Fruit fly (Drosophila melanogaster) whole organism, embryonic: ENCODE measurements around the gene NK7.1.

Experiments
- B-H1 ChIP-seq: fragments of 200-800 bp; sonication (Bioruptor generic); IDR thresholded peaks from 3 replicates; pipeline ENCODE4 v1.3.6; 2022; ENCODE audit warnings: missing biosample characterization, missing genetic modification characterization
- CG10654 ChIP-seq: fragments of 200-800 bp; sonication (Bioruptor generic); optimal IDR thresholded peaks from 2 replicates; lab custom pipeline; 2016; ENCODE audit warnings: missing biosample characterization, missing genetic modification characterization
- CG11723 ChIP-seq: fragments of 200-800 bp; sonication (Bioruptor generic); optimal IDR thresholded peaks from 2 replicates; lab custom pipeline; 2017; ENCODE audit warnings: missing biosample characterization, mild to moderate bottlenecking, missing genetic modification characterization
- CG12299 ChIP-seq: fragments of 200-800 bp; sonication (Bioruptor generic); optimal IDR thresholded peaks from 2 replicates; lab custom pipeline; 2018; ENCODE audit warnings: missing biosample characterization, mild to moderate bottlenecking, missing genetic modification characterization
- CG1233 ChIP-seq: fragments of 200-800 bp; sonication (Bioruptor generic); optimal IDR thresholded peaks from 4 replicates; lab custom pipeline; 2018; ENCODE audit warnings: missing biosample characterization, mild to moderate bottlenecking, missing genetic modification characterization
- CG13775 ChIP-seq: fragments of 200-800 bp; sonication (Bioruptor generic); optimal IDR thresholded peaks from 3 replicates; lab custom pipeline; 2017; ENCODE audit warnings: missing biosample characterization, mild to moderate bottlenecking, missing genetic modification characterization
- CG1647 ChIP-seq: fragments of 200-800 bp; sonication (Bioruptor generic); optimal IDR thresholded peaks from 3 replicates; lab custom pipeline; 2016; ENCODE audit warnings: missing biosample characterization, missing genetic modification characterization
- CG30020 ChIP-seq: fragments of 200-800 bp; optimal IDR thresholded peaks from 2 replicates; lab custom pipeline; 2019; ENCODE audit warnings: missing biosample characterization, mild to moderate bottlenecking, missing genetic modification characterization, moderate library complexity
- CG6254 ChIP-seq: fragments of 200-800 bp; sonication (Bioruptor generic); optimal IDR thresholded peaks from 3 replicates; lab custom pipeline; 2017; ENCODE audit warnings: mild to moderate bottlenecking, missing biosample characterization, missing genetic modification reagents, missing genetic modification characterization
- CG8359 ChIP-seq: fragments of 200-800 bp; sonication (Bioruptor generic); optimal IDR thresholded peaks from 2 replicates; lab custom pipeline; 2017; ENCODE audit warnings: missing biosample characterization, mild to moderate bottlenecking, missing genetic modification characterization, borderline replicate concordance
- CG9437 ChIP-seq: fragments of 200-800 bp; sonication (Bioruptor generic); optimal IDR thresholded peaks from 2 replicates; lab custom pipeline; 2018; ENCODE audit warnings: missing biosample characterization, mild to moderate bottlenecking, missing genetic modification characterization
- CTCF ChIP-seq: fragments of 200-800 bp; sonication (Bioruptor generic); optimal IDR thresholded peaks from 2 replicates; lab custom pipeline; 2017; ENCODE audit warnings: missing biosample characterization, mild to moderate bottlenecking, missing genetic modification characterization, moderate library complexity
- Chrac-16 ChIP-seq: fragments of 200-800 bp; sonication (Bioruptor generic); optimal IDR thresholded peaks from 3 replicates; lab custom pipeline; 2016; ENCODE audit warnings: missing biosample characterization, missing genetic modification characterization
- Dad ChIP-seq: fragments of 200-800 bp; sonication (Bioruptor generic); optimal IDR thresholded peaks from 3 replicates; lab custom pipeline; 2016; ENCODE audit warnings: missing biosample characterization, missing genetic modification characterization
- Dbx ChIP-seq: fragments of 200-800 bp; sonication (Bioruptor generic); IDR thresholded peaks from 3 replicates; pipeline ENCODE4 v1.3.6; 2022; ENCODE audit warnings: missing biosample characterization, missing genetic modification characterization
- Dll ChIP-seq: fragments of 200-800 bp; sonication (Bioruptor generic); IDR thresholded peaks from 4 replicates; pipeline ENCODE4 v1.3.6; 2022; ENCODE audit warnings: missing biosample characterization, missing genetic modification characterization; ENCODE audit not compliant: partially characterized antibody
- Doc2 ChIP-seq: fragments of 200-800 bp; sonication (Bioruptor generic); IDR thresholded peaks from 2 replicates; pipeline ENCODE4 v1.3.6; 2022; ENCODE audit warnings: missing biosample characterization, missing genetic modification characterization
- Lhr ChIP-seq: fragments of 200-800 bp; sonication (Bioruptor generic); optimal IDR thresholded peaks from 3 replicates; lab custom pipeline; 2017; ENCODE audit warnings: mild to moderate bottlenecking, missing biosample characterization, missing genetic modification reagents, missing genetic modification characterization
- Med ChIP-seq: fragments of 200-800 bp; sonication (Bioruptor generic); peaks from one replicate; lab custom pipeline; 2016; ENCODE audit warnings: missing biosample characterization, missing genetic modification characterization, mild to moderate bottlenecking, inconsistent platforms, moderate library complexity
- Meics ChIP-seq: fragments of 200-800 bp; sonication (Bioruptor generic); optimal IDR thresholded peaks from 2 replicates; lab custom pipeline; 2017; ENCODE audit warnings: missing biosample characterization, mild to moderate bottlenecking, missing genetic modification characterization
- Mes4 ChIP-seq: fragments of 200-800 bp; sonication (Bioruptor generic); optimal IDR thresholded peaks from 2 replicates; lab custom pipeline; 2016; ENCODE audit warnings: missing biosample characterization, missing genetic modification characterization
- Oli ChIP-seq: fragments of 200-800 bp; sonication (Bioruptor generic); optimal IDR thresholded peaks from 2 replicates; lab custom pipeline; 2018; ENCODE audit warnings: missing biosample characterization, mild to moderate bottlenecking, missing genetic modification characterization, moderate library complexity
- PHDP ChIP-seq: fragments of 200-800 bp; sonication (Bioruptor generic); optimal IDR thresholded peaks from 3 replicates; lab custom pipeline; 2018; ENCODE audit warnings: missing biosample characterization, mild to moderate bottlenecking, missing genetic modification characterization, moderate library complexity
- Rx ChIP-seq: fragments of 200-800 bp; sonication (Bioruptor generic); IDR thresholded peaks from 2 replicates; pipeline ENCODE4 v1.3.6; 2022; ENCODE audit warnings: missing biosample characterization, missing genetic modification characterization
- Scr ChIP-seq: fragments of 200-800 bp; sonication (Bioruptor generic); IDR thresholded peaks from 2 replicates; pipeline ENCODE4 v1.3.6; 2022; ENCODE audit warnings: missing biosample characterization, missing genetic modification characterization; ENCODE audit not compliant: partially characterized antibody
- Tbp ChIP-seq: fragments of >200 bp; optimal IDR thresholded peaks from 2 replicates; lab custom pipeline; 2018; ENCODE audit warnings: missing biosample characterization, missing genetic modification characterization
- abd-A ChIP-seq: fragments of 200-800 bp; sonication (Bioruptor generic); optimal IDR thresholded peaks from 3 replicates; lab custom pipeline; 2019; ENCODE audit warnings: missing biosample characterization, mild to moderate bottlenecking, missing genetic modification characterization, moderate library complexity
- cwo ChIP-seq: fragments of 200-800 bp; sonication (Bioruptor generic); optimal IDR thresholded peaks from 3 replicates; lab custom pipeline; 2017; ENCODE audit warnings: missing biosample characterization, missing genetic modification characterization, mild to moderate bottlenecking, moderate library complexity, missing genetic modification reagents
- dati ChIP-seq: fragments of 200-800 bp; sonication (Bioruptor generic); IDR thresholded peaks from 2 replicates; pipeline ENCODE4 v1.3.6; 2022; ENCODE audit warnings: missing biosample characterization, missing genetic modification characterization
- en ChIP-seq: fragments of 200-800 bp; sonication (Bioruptor generic); optimal IDR thresholded peaks from 2 replicates; lab custom pipeline; 2016; ENCODE audit warnings: missing biosample characterization, missing genetic modification characterization
- exex ChIP-seq: fragments of 200-800 bp; sonication (Bioruptor generic); optimal IDR thresholded peaks from 4 replicates; lab custom pipeline; 2018; ENCODE audit warnings: missing biosample characterization, mild to moderate bottlenecking, missing genetic modification characterization, moderate library complexity
- eyg ChIP-seq: fragments of 200-800 bp; sonication (Bioruptor generic); optimal IDR thresholded peaks from 3 replicates; lab custom pipeline; 2016; ENCODE audit warnings: missing biosample characterization, missing genetic modification characterization
- gfzf ChIP-seq: fragments of 200-800 bp; sonication (Bioruptor generic); optimal IDR thresholded peaks from 2 replicates; lab custom pipeline; 2016; ENCODE audit warnings: missing biosample characterization, mild to moderate bottlenecking, missing genetic modification characterization, moderate library complexity
- hkb ChIP-seq, 2 experiments: fragments of 200-800 bp in 1 of 2; fragments of >200 bp in 1 of 2; sonication (Bioruptor generic) in 1 of 2; IDR thresholded peaks in 1 of 2; optimal IDR thresholded peaks in 1 of 2; 2 replicates each; pipeline versions ENCODE4 v1.3.6 to Lab custom; 2017 to 2022; ENCODE audit warnings: missing biosample characterization in 1 of 2, missing genetic modification characterization in 1 of 2
- jumu ChIP-seq: fragments of 200-800 bp; sonication (Bioruptor generic); optimal IDR thresholded peaks from 3 replicates; lab custom pipeline; 2016; ENCODE audit warnings: missing biosample characterization, missing genetic modification characterization
- ken ChIP-seq: fragments of 200-800 bp; sonication (Bioruptor generic); IDR thresholded peaks from 3 replicates; pipeline ENCODE4 v1.3.6; 2022; ENCODE audit warnings: missing biosample characterization, missing genetic modification characterization
- pfk ChIP-seq: fragments of 200-800 bp; sonication (Bioruptor generic); optimal IDR thresholded peaks from 2 replicates; lab custom pipeline; 2018; ENCODE audit warnings: missing biosample characterization, mild to moderate bottlenecking, missing genetic modification characterization, moderate library complexity
- slou ChIP-seq: fragments of 200-800 bp; sonication (Bioruptor generic); optimal IDR thresholded peaks from 3 replicates; lab custom pipeline; 2016; ENCODE audit warnings: missing biosample characterization, missing genetic modification characterization
- sqz ChIP-seq: fragments of 200-800 bp; sonication (Bioruptor generic); optimal IDR thresholded peaks from 3 replicates; lab custom pipeline; 2018; ENCODE audit warnings: missing biosample characterization, mild to moderate bottlenecking, missing genetic modification characterization
- ssp ChIP-seq: fragments of 200-800 bp; sonication (Bioruptor generic); IDR thresholded peaks from 2 replicates; pipeline ENCODE4 v1.3.6; 2022; ENCODE audit warnings: missing biosample characterization, missing genetic modification characterization
- tio ChIP-seq: fragments of 200-800 bp; sonication (Bioruptor generic); optimal IDR thresholded peaks from 2 replicates; lab custom pipeline; 2017; ENCODE audit warnings: missing biosample characterization, missing genetic modification characterization, inconsistent platforms
- trh ChIP-seq: fragments of 200-800 bp; sonication (Bioruptor generic); optimal IDR thresholded peaks from 2 replicates; lab custom pipeline; 2016; ENCODE audit warnings: missing biosample characterization, missing genetic modification characterization
- vfl ChIP-seq: fragments of 200-800 bp; sonication (Bioruptor generic); optimal IDR thresholded peaks from 2 replicates; lab custom pipeline; 2016; ENCODE audit warnings: missing biosample characterization, missing genetic modification characterization
- wor ChIP-seq: fragments of 200-800 bp; sonication (Bioruptor generic); IDR thresholded peaks from 2 replicates; pipeline ENCODE4 v1.3.6; 2022; ENCODE audit warnings: missing biosample characterization, missing genetic modification characterization
- yki ChIP-seq: fragments of >200 bp; optimal IDR thresholded peaks from 3 replicates; lab custom pipeline; 2018

NK7.1 gene

dm6 chr3R:14386088-14386822, 13.5 kb upstream of the NK7.1 start (continued):
- TF ChIP-seq CG13775 (GFP tag; lab: Kevin White, UChicago), result peak; percentile 21
- TF ChIP-seq CG10654, result no peak
- TF ChIP-seq Dll (GFP tag; lab: Robert Waterston, UW), result no peak
- TF ChIP-seq, all 482 proteins: peak for 94

- TF ChIP-seq Chrac-16 (GFP tag; lab: Kevin White, UChicago) (no peak), Lhr (GFP tag; lab: Kevin White, UChicago) (no peak), Med (GFP tag; lab: Kevin White, UChicago) (peak; percentile 1), CG9437 (GFP tag; lab: Kevin White, UChicago) (no peak), CG12299 (no peak)
Measured at dm6 chr3R:14384502-14384901, 11.8 kb upstream of the NK7.1 start.

dm6 chr3R:14382312-14383046, 9.7 kb upstream of the NK7.1 start:
- no peak for TF ChIP-seq B-H1 (GFP tag; lab: Robert Waterston, UW)
- no peak for TF ChIP-seq CG8359 (GFP tag; lab: Kevin White, UChicago)
- TF ChIP-seq Dad (GFP tag; lab: Kevin White, UChicago), result no peak
- TF ChIP-seq Oli (tag; lab: Kevin White, UChicago), result peak; percentile 83
- TF ChIP-seq ken (GFP tag; lab: Robert Waterston, UW), result no peak
- no peak for TF ChIP-seq wor (GFP tag; lab: Robert Waterston, UW)
- peak; percentile 74 for TF ChIP-seq Dbx (GFP tag; lab: Robert Waterston, UW)
- peak; percentile 73 for TF ChIP-seq yki (lab: Kevin White, UChicago)
- TF ChIP-seq hkb (optimal IDR thresholded peaks at IDR 0.05; lab: Kevin White, UChicago), result no peak
- TF ChIP-seq hkb (GFP tag; IDR thresholded peaks at IDR 0.05; lab: Robert Waterston, UW), result peak; percentile 81
- TF ChIP-seq Lhr (GFP tag; lab: Kevin White, UChicago), result peak; percentile 21
- peak; percentile 50 for TF ChIP-seq slou
- TF ChIP-seq gfzf (GFP tag; lab: Kevin White, UChicago), result no peak
- TF ChIP-seq dati (GFP tag; lab: Robert Waterston, UW), result no peak
- no peak for TF ChIP-seq jumu (GFP tag; lab: Kevin White, UChicago)
- TF ChIP-seq cwo, result peak; percentile 82
- no peak for TF ChIP-seq Mes4
- TF ChIP-seq vfl (GFP tag; lab: Kevin White, UChicago), result no peak
- TF ChIP-seq abd-A (tag; lab: Kevin White, UChicago), result peak; percentile 96
- TF ChIP-seq CG1647, result no peak
- TF ChIP-seq CG30020, result peak; percentile 26
- no peak for TF ChIP-seq Tbp (GFP tag; lab: Kevin White, UChicago)
- TF ChIP-seq CG11723 (GFP tag; lab: Kevin White, UChicago), result peak; percentile 39
- TF ChIP-seq Doc2 (GFP tag; lab: Robert Waterston, UW), result no peak
- TF ChIP-seq ssp (GFP tag; lab: Robert Waterston, UW), result peak; percentile 51
- TF ChIP-seq CG1233 (GFP tag; lab: Kevin White, UChicago), result peak; percentile 69
- TF ChIP-seq trh (GFP tag; lab: Kevin White, UChicago), result peak; percentile 51
- TF ChIP-seq Scr, result no peak
- TF ChIP-seq CG6254 (GFP tag; lab: Kevin White, UChicago), result peak; percentile 61
- TF ChIP-seq exex (tag; lab: Kevin White, UChicago), result peak; percentile 45
- peak; percentile 89 for TF ChIP-seq PHDP (tag; lab: Kevin White, UChicago)
- TF ChIP-seq eyg (GFP tag; lab: Kevin White, UChicago), result no peak
- no peak for TF ChIP-seq en (GFP tag; lab: Kevin White, UChicago)
- peak; percentile 68 for TF ChIP-seq tio (GFP tag; lab: Kevin White, UChicago)
- TF ChIP-seq pfk, result no peak
- TF ChIP-seq Meics (GFP tag; lab: Kevin White, UChicago), result peak; percentile 89
- TF ChIP-seq CTCF (GFP tag; lab: Kevin White, UChicago), result no peak
- no peak for TF ChIP-seq Rx (GFP tag; lab: Robert Waterston, UW)
- TF ChIP-seq sqz (GFP tag; lab: Kevin White, UChicago), result peak; percentile 44
